Worm (Caenorhabditis elegans) whole organism, L1 larva: ENCODE measurements around the gene nas-27.

ENCODE experiments used
- ceh-82 ChIP-seq, 3 experiments: fragments of 150-350 bp in 1 of 3; sonication (generic microtip) in 2 of 3; optimal IDR thresholded peaks; 2 replicates each; lab custom pipeline; 2014 to 2017; ENCODE audit warnings: missing biosample characterization in 3 of 3, missing genetic modification characterization in 3 of 3
- elt-3 ChIP-seq, 6 experiments: fragments of 150-350 bp in 1 of 6; sonication (generic microtip); optimal IDR thresholded peaks; 2 replicates each; lab custom pipeline; 2017 to 2018; ENCODE audit warnings: missing biosample characterization in 6 of 6, missing genetic modification characterization in 6 of 6, inconsistent platforms in 1 of 6
- lin-13 ChIP-seq: fragments of 150-350 bp; optimal IDR thresholded peaks from 2 replicates; lab custom pipeline; 2014; ENCODE audit warnings: missing biosample characterization, missing genetic modification reagents, missing genetic modification characterization
- lsy-2 ChIP-seq, 2 experiments: fragments of 150-350 bp; optimal IDR thresholded peaks; 2 replicates each; lab custom pipeline; 2014; ENCODE audit warnings: missing biosample characterization in 2 of 2, missing genetic modification characterization in 2 of 2
- mab-9 ChIP-seq: fragments of 200-800 bp; sonication (Bioruptor generic); IDR thresholded peaks from 2 replicates; pipeline ENCODE4 v1.3.6; 2022; ENCODE audit warnings: missing genetic modification reagents, missing genetic modification characterization, missing compliant biosample characterization
- mep-1 ChIP-seq: fragments of 150-350 bp; optimal IDR thresholded peaks from 2 replicates; lab custom pipeline; 2014; ENCODE audit warnings: missing biosample characterization, missing genetic modification characterization
- nhr-237 ChIP-seq: fragments of 150-350 bp; optimal IDR thresholded peaks from 2 replicates; lab custom pipeline; 2014; ENCODE audit warnings: missing biosample characterization, missing genetic modification characterization
- nhr-77 ChIP-seq: fragments of 150-350 bp; optimal IDR thresholded peaks from 2 replicates; lab custom pipeline; 2014; ENCODE audit warnings: missing biosample characterization, missing genetic modification characterization
- snpc-4 ChIP-seq: fragments of 150-350 bp; optimal IDR thresholded peaks from 2 replicates; lab custom pipeline; 2014; ENCODE audit warnings: missing biosample characterization, missing genetic modification characterization
- zag-1 ChIP-seq: fragments of 150-350 bp; optimal IDR thresholded peaks from 2 replicates; lab custom pipeline; 2014; ENCODE audit warnings: missing biosample characterization, missing genetic modification characterization
- ztf-11 ChIP-seq, 2 experiments: sonication (generic microtip); optimal IDR thresholded peaks; 2 replicates each; lab custom pipeline; 2016 to 2017; ENCODE audit warnings: missing genetic modification characterization in 2 of 2, missing biosample characterization in 1 of 2, missing compliant biosample characterization in 1 of 2

- TF ChIP-seq ztf-11 (tag; optimal IDR thresholded peaks at IDR 0.05; lab: Kevin White, UChicago), result no peak
- no peak for TF ChIP-seq mep-1
- TF ChIP-seq elt-3 (tag; optimal IDR thresholded peaks at IDR 0.05; lab: Kevin White, UChicago), result no peak
- TF ChIP-seq ceh-82 (tag; optimal IDR thresholded peaks at IDR 0.05; lab: Kevin White, UChicago), result no peak
- no peak for TF ChIP-seq zag-1 (tag; lab: Kevin White, UChicago)
- no peak for TF ChIP-seq lin-13 (GFP tag; lab: Kevin White, UChicago)
- no peak for TF ChIP-seq nhr-77 (tag; lab: Kevin White, UChicago)
- TF ChIP-seq lsy-2 (tag; optimal IDR thresholded peaks at IDR 0.05; lab: Kevin White, UChicago), result no peak
- no peak for TF ChIP-seq mab-9
- TF ChIP-seq snpc-4 (tag; lab: Kevin White, UChicago), result no peak
- TF ChIP-seq nhr-237 (tag; lab: Kevin White, UChicago), result no peak
Observed at ce11 chrII:1214627-1215026, 35.5 kb upstream of the nas-27 start.
